Fruit fly (Drosophila melanogaster) whole organism: ENCODE data around the gene CG10163.

Source experiments
- CG8478 ChIP-seq: fragments of >200 bp; optimal IDR thresholded peaks from 2 replicates; lab custom pipeline; 2018; ENCODE audit warnings: inconsistent platforms
- Dll ChIP-seq: fragments of >200 bp; optimal IDR thresholded peaks from 2 replicates; lab custom pipeline; 2017
- EcR ChIP-seq, 2 experiments: fragments of >200 bp; optimal IDR thresholded peaks; 2 replicates each; lab custom pipeline; 2017; ENCODE audit warnings: missing biosample characterization in 2 of 2, missing genetic modification characterization in 2 of 2, missing genetic modification reagents in 2 of 2
- pan ChIP-seq: fragments of >200 bp; optimal IDR thresholded peaks from 2 replicates; lab custom pipeline; 2017
- psq ChIP-seq: fragments of >200 bp; optimal IDR thresholded peaks from 2 replicates; lab custom pipeline; 2017
- usp ChIP-seq: fragments of >200 bp; optimal IDR thresholded peaks from 2 replicates; lab custom pipeline; 2017; ENCODE audit warnings: missing biosample characterization, missing genetic modification characterization, mixed read lengths

CG10163 gene

dm6 chr3L:6245646-6246045 lies 12.9 kb downstream of the CG10163 start, which contains the start of gene Mdr65:
Gene Mdr65 (minus strand): TSS chr3L:6245746.
- TF ChIP-seq EcR (GFP tag; optimal IDR thresholded peaks at IDR 0.05; lab: Kevin White, UChicago) (no peak), pan (lab: Kevin White, UChicago) (no peak), Dll (lab: Kevin White, UChicago) (no peak), CG8478 (no peak), usp (no peak), psq (lab: Kevin White, UChicago) (no peak)

- TF ChIP-seq psq (lab: Kevin White, UChicago) (no peak), pan (lab: Kevin White, UChicago) (no peak), EcR (GFP tag; optimal IDR thresholded peaks at IDR 0.05; lab: Kevin White, UChicago) (no peak), Dll (lab: Kevin White, UChicago) (no peak), CG8478 (no peak), usp (no peak)
Measured at dm6 chr3L:6239968-6240367, 18.6 kb downstream of the CG10163 start, which contains the start of gene CG10226. Gene CG10226 (minus strand): TSS chr3L:6240068.

dm6 chr3L:6234035-6234434 lies 24.5 kb downstream of the CG10163 start, which contains the start of gene CG42714:
Gene CG42714 (minus strand): TSS chr3L:6234056.
- TF ChIP-seq Dll (lab: Kevin White, UChicago): no peak
- no peak for TF ChIP-seq CG8478
- TF ChIP-seq EcR (GFP tag; optimal IDR thresholded peaks at IDR 0.05; lab: Kevin White, UChicago): no peak
- no peak for TF ChIP-seq pan (lab: Kevin White, UChicago)
- no peak for TF ChIP-seq usp
- no peak for TF ChIP-seq psq (lab: Kevin White, UChicago)

- TF ChIP-seq Dll (lab: Kevin White, UChicago) (no peak), usp (no peak), EcR (GFP tag; optimal IDR thresholded peaks at IDR 0.05; lab: Kevin White, UChicago) (no peak), psq (lab: Kevin White, UChicago) (no peak), pan (lab: Kevin White, UChicago) (no peak), CG8478 (no peak)
Measured at dm6 chr3L:6233281-6233680, 25.3 kb downstream of the CG10163 start, which contains the start of gene BG642312. Gene BG642312 (minus strand): TSS chr3L:6233381.

- TF ChIP-seq Dll (lab: Kevin White, UChicago) (no peak), psq (lab: Kevin White, UChicago) (no peak), EcR (GFP tag; optimal IDR thresholded peaks at IDR 0.05; lab: Kevin White, UChicago) (no peak), CG8478 (no peak), pan (lab: Kevin White, UChicago) (no peak), usp (no peak)
Measured at dm6 chr3L:6232261-6232660, 26.3 kb downstream of the CG10163 start, which contains the start of gene CG13299. Gene CG13299 (minus strand): TSS chr3L:6232361.

dm6 chr3L:6220187-6220586 lies 38.4 kb downstream of the CG10163 start, which contains the start of gene CG33946:
Gene CG33946 (plus strand): TSS chr3L:6220578.
- no peak for TF ChIP-seq Dll (lab: Kevin White, UChicago)
- no peak for TF ChIP-seq CG8478
- no peak for TF ChIP-seq pan (lab: Kevin White, UChicago)
- no peak for TF ChIP-seq psq (lab: Kevin White, UChicago)
- TF ChIP-seq usp: no peak
- no peak for TF ChIP-seq EcR (GFP tag; optimal IDR thresholded peaks at IDR 0.05; lab: Kevin White, UChicago)

dm6 chr3L:6218517-6219155 lies 39.9 kb downstream of the CG10163 start:
- peak; percentile 9 for TF ChIP-seq psq (lab: Kevin White, UChicago)
- no peak for TF ChIP-seq EcR (GFP tag; optimal IDR thresholded peaks at IDR 0.05; lab: Kevin White, UChicago)

- TF ChIP-seq EcR (GFP tag; optimal IDR thresholded peaks at IDR 0.05; lab: Kevin White, UChicago): no peak
- TF ChIP-seq CG8478: no peak
- no peak for TF ChIP-seq usp
- TF ChIP-seq psq (lab: Kevin White, UChicago): no peak
- TF ChIP-seq Dll (lab: Kevin White, UChicago): no peak
- no peak for TF ChIP-seq pan (lab: Kevin White, UChicago)
Measured at dm6 chr3L:6217806-6218205, 40.8 kb downstream of the CG10163 start, which contains the start of gene LanA. Gene LanA (minus strand): TSS chr3L:6218022.

dm6 chr3L:6217212-6217611 lies 41.3 kb downstream of the CG10163 start:
- TF ChIP-seq Dll (lab: Kevin White, UChicago): no peak
- TF ChIP-seq psq (lab: Kevin White, UChicago): no peak
- no peak for TF ChIP-seq usp
- TF ChIP-seq CG8478: no peak
- no peak for TF ChIP-seq EcR (GFP tag; optimal IDR thresholded peaks at IDR 0.05; lab: Kevin White, UChicago)
- TF ChIP-seq pan (lab: Kevin White, UChicago): no peak

- no peak for TF ChIP-seq psq (lab: Kevin White, UChicago)
- TF ChIP-seq Dll (lab: Kevin White, UChicago): no peak
- TF ChIP-seq EcR (GFP tag; optimal IDR thresholded peaks at IDR 0.05; lab: Kevin White, UChicago): no peak
- no peak for TF ChIP-seq pan (lab: Kevin White, UChicago)
- no peak for TF ChIP-seq CG8478
- no peak for TF ChIP-seq usp
Measured at dm6 chr3L:6216787-6217078, 41.8 kb downstream of the CG10163 start.

- TF ChIP-seq psq (lab: Kevin White, UChicago) (no peak), Dll (lab: Kevin White, UChicago) (no peak)
Measured at dm6 chr3L:6215976-6216786, 42.4 kb downstream of the CG10163 start.
